Worm (Caenorhabditis elegans) whole organism, mixed stage, embryonic: ENCODE data around the gene F10C2.3.
A peak's percentile ranks its signal among the peaks of the same experiment; 100 is the strongest.

ENCODE experiments used
- M03D4.4 ChIP-seq: sonication (generic microtip); optimal IDR thresholded peaks from 2 replicates; lab custom pipeline; 2017; ENCODE audit warnings: mild to moderate bottlenecking, missing genetic modification characterization, missing compliant biosample characterization
- bed-3 ChIP-seq: fragments of 200-800 bp; sonication (Bioruptor generic); optimal IDR thresholded peaks from 3 replicates; lab custom pipeline; 2018; ENCODE audit warnings: mild to moderate bottlenecking, missing genetic modification characterization, moderate library complexity, missing compliant biosample characterization
- blmp-1 ChIP-seq: fragments of 150-350 bp; optimal IDR thresholded peaks from 2 replicates; lab custom pipeline; 2014; ENCODE audit warnings: missing biosample characterization, missing genetic modification characterization
- ceh-39 ChIP-seq: fragments of 150-350 bp; optimal IDR thresholded peaks from 2 replicates; lab custom pipeline; 2014; ENCODE audit warnings: missing biosample characterization, missing genetic modification characterization
- ceh-43 ChIP-seq: fragments of 200-800 bp; sonication (Bioruptor generic); optimal IDR thresholded peaks from 2 replicates; lab custom pipeline; 2018; ENCODE audit warnings: mild to moderate bottlenecking, missing genetic modification characterization, moderate library complexity, missing compliant biosample characterization
- ceh-83 ChIP-seq: fragments of 200-800 bp; sonication (Bioruptor generic); optimal IDR thresholded peaks from 2 replicates; lab custom pipeline; 2018; ENCODE audit warnings: mild to moderate bottlenecking, missing genetic modification characterization, missing compliant biosample characterization
- ces-1 ChIP-seq: fragments of 150-350 bp; optimal IDR thresholded peaks from 2 replicates; lab custom pipeline; 2014; ENCODE audit warnings: missing biosample characterization, missing genetic modification reagents, missing genetic modification characterization
- cnd-1 ChIP-seq: fragments of 200-800 bp; sonication (Bioruptor generic); optimal IDR thresholded peaks from 2 replicates; lab custom pipeline; 2018; ENCODE audit warnings: mild to moderate bottlenecking, missing genetic modification characterization, missing compliant biosample characterization
- drap-1 ChIP-seq: fragments of 200-800 bp; sonication (Bioruptor generic); optimal IDR thresholded peaks from 3 replicates; lab custom pipeline; 2018; ENCODE audit warnings: mild to moderate bottlenecking, missing genetic modification characterization, missing compliant biosample characterization
- elt-1 ChIP-seq: sonication (generic microtip); optimal IDR thresholded peaks from 2 replicates; lab custom pipeline; 2017; ENCODE audit warnings: missing genetic modification characterization, mild to moderate bottlenecking, missing compliant biosample characterization, antibody characterized with exemption, moderate library complexity, borderline replicate concordance; ENCODE audit not compliant: insufficient read depth
- elt-3 ChIP-seq: fragments of 150-350 bp; optimal IDR thresholded peaks from 2 replicates; lab custom pipeline; 2014; ENCODE audit warnings: missing biosample characterization, missing genetic modification characterization
- flh-1 ChIP-seq: fragments of 200-800 bp; sonication (Bioruptor generic); optimal IDR thresholded peaks from 2 replicates; lab custom pipeline; 2018; ENCODE audit warnings: mild to moderate bottlenecking, missing genetic modification characterization, moderate library complexity, missing compliant biosample characterization
- ham-2 ChIP-seq: fragments of 200-800 bp; sonication (Bioruptor generic); optimal IDR thresholded peaks from 2 replicates; lab custom pipeline; 2018; ENCODE audit warnings: mild to moderate bottlenecking, missing genetic modification characterization, missing compliant biosample characterization
- hlh-1 ChIP-seq: fragments of 150-350 bp; optimal IDR thresholded peaks from 2 replicates; lab custom pipeline; 2014; ENCODE audit warnings: missing biosample characterization, missing genetic modification reagents, missing genetic modification characterization
- lin-13 ChIP-seq: fragments of 150-350 bp; optimal IDR thresholded peaks from 2 replicates; lab custom pipeline; 2014; ENCODE audit warnings: missing biosample characterization, missing genetic modification characterization
- lin-32 ChIP-seq: fragments of 200-800 bp; sonication (Bioruptor generic); optimal IDR thresholded peaks from 2 replicates; lab custom pipeline; 2018; ENCODE audit warnings: mild to moderate bottlenecking, missing genetic modification characterization, missing compliant biosample characterization
- mep-1 ChIP-seq: fragments of 150-350 bp; optimal IDR thresholded peaks from 2 replicates; lab custom pipeline; 2017; ENCODE audit warnings: missing biosample characterization, missing genetic modification reagents, missing genetic modification characterization, inconsistent platforms
- mls-2 ChIP-seq: sonication (generic microtip); optimal IDR thresholded peaks from 2 replicates; lab custom pipeline; 2016; ENCODE audit warnings: mild to moderate bottlenecking, missing genetic modification characterization, moderate library complexity, missing compliant biosample characterization
- nhr-12 ChIP-seq: fragments of 150-350 bp; optimal IDR thresholded peaks from 2 replicates; lab custom pipeline; 2014; ENCODE audit warnings: missing biosample characterization, missing genetic modification characterization
- nhr-2 ChIP-seq: fragments of 150-350 bp; optimal IDR thresholded peaks from 2 replicates; lab custom pipeline; 2014; ENCODE audit warnings: missing biosample characterization, missing genetic modification characterization
- nhr-237 ChIP-seq: fragments of 150-350 bp; optimal IDR thresholded peaks from 2 replicates; lab custom pipeline; 2014; ENCODE audit warnings: missing biosample characterization, missing genetic modification characterization
- nhr-76 ChIP-seq: sonication (generic microtip); optimal IDR thresholded peaks from 2 replicates; lab custom pipeline; 2017; ENCODE audit warnings: missing biosample characterization, missing genetic modification characterization
- pha-4 ChIP-seq: fragments of 150-350 bp; optimal IDR thresholded peaks from 2 replicates; lab custom pipeline; 2018; ENCODE audit warnings: missing biosample characterization, missing genetic modification reagents, missing genetic modification characterization
- sem-2 ChIP-seq: fragments of 200-800 bp; sonication (Bioruptor generic); optimal IDR thresholded peaks from 2 replicates; lab custom pipeline; 2018; ENCODE audit warnings: mild to moderate bottlenecking, missing genetic modification characterization, missing compliant biosample characterization
- snpc-4 ChIP-seq: fragments of 150-350 bp; optimal IDR thresholded peaks from 2 replicates; lab custom pipeline; 2014; ENCODE audit warnings: missing biosample characterization, missing genetic modification characterization
- sptf-1 ChIP-seq: sonication (generic microtip); optimal IDR thresholded peaks from 2 replicates; lab custom pipeline; 2017; ENCODE audit warnings: mild to moderate bottlenecking, missing genetic modification characterization, moderate library complexity, missing compliant biosample characterization
- unc-120 ChIP-seq: sonication (generic microtip); optimal IDR thresholded peaks from 2 replicates; lab custom pipeline; 2017; ENCODE audit warnings: missing genetic modification characterization, missing compliant biosample characterization; ENCODE audit not compliant: poor library complexity, severe bottlenecking
- unc-39 ChIP-seq: fragments of 150-350 bp; optimal IDR thresholded peaks from 2 replicates; lab custom pipeline; 2014; ENCODE audit warnings: missing biosample characterization, missing genetic modification characterization
- unc-62 ChIP-seq: fragments of 150-350 bp; optimal IDR thresholded peaks from 2 replicates; lab custom pipeline; 2014; ENCODE audit warnings: missing biosample characterization, missing genetic modification reagents, missing genetic modification characterization
- zip-8 ChIP-seq: fragments of 150-350 bp; optimal IDR thresholded peaks from 2 replicates; lab custom pipeline; 2014; ENCODE audit warnings: missing biosample characterization, missing genetic modification characterization

F10C2.3 gene

ce11 chrV:12048445-12048844 lies 28.3 kb downstream of the F10C2.3 start, which contains the start of gene dars-2:
Gene dars-2, plus strand, starts transcription at chrV:12048745.
- TF ChIP-seq ces-1 (no peak), mls-2 (tag; lab: Kevin White, UChicago) (no peak), ham-2 (GFP tag; lab: Kevin White, UChicago) (no peak), nhr-76 (no peak), sem-2 (no peak)

- TF ChIP-seq nhr-237 (tag; lab: Kevin White, UChicago): no peak
- no peak for TF ChIP-seq ham-2 (GFP tag; lab: Kevin White, UChicago)
- no peak for TF ChIP-seq snpc-4
- no peak for TF ChIP-seq unc-120 (tag; lab: Kevin White, UChicago)
Observed at ce11 chrV:12053598-12053997, 33.5 kb downstream of the F10C2.3 start, which contains the start of gene F10C2.7. Gene F10C2.7, plus strand, starts transcription at chrV:12053898.

- TF ChIP-seq nhr-76 (no peak), zip-8 (tag; lab: Kevin White, UChicago) (peak; percentile 75)
- TF ChIP-seq, all 35 proteins: peak for 1
Observed at ce11 chrV:12059719-12060118, 39.6 kb downstream of the F10C2.3 start, which contains the start of gene R07B7.2. Gene R07B7.2, minus strand, starts transcription at chrV:12059753.

ce11 chrV:12063036-12063435 lies 42.9 kb downstream of the F10C2.3 start, which contains the start of gene clh-6:
Gene clh-6, minus strand, starts transcription at chrV:12063368.
- no peak for TF ChIP-seq nhr-12 (tag; lab: Kevin White, UChicago)
- no peak for TF ChIP-seq elt-3 (tag; lab: Kevin White, UChicago)
- TF ChIP-seq mls-2 (tag; lab: Kevin White, UChicago): no peak
- TF ChIP-seq lin-32 (GFP tag; lab: Kevin White, UChicago): no peak
- no peak for TF ChIP-seq unc-120 (tag; lab: Kevin White, UChicago)
- no peak for TF ChIP-seq pha-4 (tag; lab: Kevin White, UChicago)
- no peak for TF ChIP-seq ces-1
- no peak for TF ChIP-seq ceh-43
- TF ChIP-seq zip-8 (tag; lab: Kevin White, UChicago): no peak
- TF ChIP-seq mep-1: no peak
- no peak for TF ChIP-seq bed-3 (GFP tag; lab: Kevin White, UChicago)
- TF ChIP-seq unc-62 (GFP tag; lab: Kevin White, UChicago): no peak
- no peak for TF ChIP-seq nhr-237 (tag; lab: Kevin White, UChicago)
- no peak for TF ChIP-seq sem-2
- no peak for TF ChIP-seq ceh-39
- TF ChIP-seq nhr-2: no peak
- no peak for TF ChIP-seq elt-1 (tag; lab: Kevin White, UChicago)
- no peak for TF ChIP-seq hlh-1
- no peak for TF ChIP-seq sptf-1
- TF ChIP-seq ceh-83 (GFP tag; lab: Kevin White, UChicago): no peak
- TF ChIP-seq, all 35 proteins: peak for 0

- TF ChIP-seq elt-1 (tag; lab: Kevin White, UChicago): no peak
- TF ChIP-seq cnd-1: no peak
- TF ChIP-seq unc-62 (GFP tag; lab: Kevin White, UChicago): no peak
- no peak for TF ChIP-seq ham-2 (GFP tag; lab: Kevin White, UChicago)
- no peak for TF ChIP-seq nhr-2
- no peak for TF ChIP-seq ceh-43
- TF ChIP-seq ces-1: peak; percentile 19
- TF ChIP-seq drap-1 (GFP tag; lab: Kevin White, UChicago): no peak
- TF ChIP-seq sptf-1: no peak
- TF ChIP-seq flh-1: no peak
- TF ChIP-seq unc-39 (tag; lab: Kevin White, UChicago): no peak
- no peak for TF ChIP-seq lin-13 (tag; lab: Kevin White, UChicago)
- no peak for TF ChIP-seq bed-3 (GFP tag; lab: Kevin White, UChicago)
- peak; percentile 69 for TF ChIP-seq ceh-39
- TF ChIP-seq M03D4.4: no peak
- no peak for TF ChIP-seq zip-8 (tag; lab: Kevin White, UChicago)
- TF ChIP-seq sem-2: no peak
- TF ChIP-seq nhr-12 (tag; lab: Kevin White, UChicago): no peak
- no peak for TF ChIP-seq blmp-1 (tag; lab: Kevin White, UChicago)
- TF ChIP-seq elt-3 (tag; lab: Kevin White, UChicago): no peak
- peak; percentile 43 for TF ChIP-seq hlh-1
Observed at ce11 chrV:12065369-12065768, 45.2 kb downstream of the F10C2.3 start, which contains the start of gene pqn-53. Gene pqn-53, minus strand, starts transcription at chrV:12065391.
